Fruit fly (Drosophila melanogaster) whole organism, pupa: ENCODE results near the gene CG3748.
A peak's percentile ranks its signal among the peaks of the same experiment; 100 is the strongest.

Source experiments
- CG10348 ChIP-seq: fragments of 200-800 bp; sonication (Bioruptor generic); IDR thresholded peaks from 2 replicates; pipeline ENCODE4 v1.3.6; 2022; ENCODE audit warnings: missing biosample characterization, missing genetic modification characterization
- CG12605 ChIP-seq: fragments of 200-800 bp; sonication (Bioruptor generic); IDR thresholded peaks from 2 replicates; pipeline ENCODE4 v1.3.6; 2022; ENCODE audit warnings: missing biosample characterization, missing genetic modification characterization
- CG13204 ChIP-seq: fragments of 200-800 bp; sonication (Bioruptor generic); optimal IDR thresholded peaks from 2 replicates; lab custom pipeline; 2018; ENCODE audit warnings: missing biosample characterization, mild to moderate bottlenecking, missing genetic modification characterization, moderate library complexity
- CG14655 ChIP-seq: fragments of 200-800 bp; sonication (Bioruptor generic); optimal IDR thresholded peaks from 3 replicates; lab custom pipeline; 2017; ENCODE audit warnings: mild to moderate bottlenecking, missing biosample characterization, missing genetic modification reagents, missing genetic modification characterization
- CG15710 ChIP-seq: fragments of 200-800 bp; sonication (Bioruptor generic); optimal IDR thresholded peaks from 2 replicates; lab custom pipeline; 2018; ENCODE audit warnings: missing biosample characterization, mild to moderate bottlenecking, missing genetic modification characterization, moderate library complexity
- CG17806 ChIP-seq: fragments of 200-800 bp; sonication (Bioruptor generic); optimal IDR thresholded peaks from 2 replicates; lab custom pipeline; 2018; ENCODE audit warnings: missing biosample characterization, mild to moderate bottlenecking, missing genetic modification characterization, moderate library complexity
- CG32121 ChIP-seq: fragments of 200-800 bp; sonication (Bioruptor generic); IDR thresholded peaks from 2 replicates; pipeline ENCODE4 v1.3.6; 2022; ENCODE audit warnings: missing biosample characterization, missing genetic modification characterization
- CG34367 ChIP-seq: fragments of 200-800 bp; sonication (Bioruptor generic); optimal IDR thresholded peaks from 2 replicates; lab custom pipeline; 2018; ENCODE audit warnings: missing biosample characterization, mild to moderate bottlenecking, missing genetic modification characterization
- CG4496 ChIP-seq: fragments of 200-800 bp; sonication (Bioruptor generic); IDR thresholded peaks from 3 replicates; pipeline ENCODE4 v1.3.6; 2022; ENCODE audit warnings: missing biosample characterization, missing genetic modification characterization
- CG8159 ChIP-seq: fragments of 200-800 bp; sonication (Bioruptor generic); optimal IDR thresholded peaks from 3 replicates; lab custom pipeline; 2018; ENCODE audit warnings: missing biosample characterization, mild to moderate bottlenecking, missing genetic modification characterization, moderate library complexity
- CG8301 ChIP-seq: fragments of 200-800 bp; sonication (Bioruptor generic); optimal IDR thresholded peaks from 2 replicates; lab custom pipeline; 2018; ENCODE audit warnings: missing biosample characterization, mild to moderate bottlenecking, missing genetic modification characterization
- CG9948 ChIP-seq: fragments of 200-800 bp; sonication (Bioruptor generic); optimal IDR thresholded peaks from 2 replicates; lab custom pipeline; 2018; ENCODE audit warnings: missing biosample characterization, mild to moderate bottlenecking, missing genetic modification characterization, moderate library complexity
- D1 ChIP-seq: fragments of 200-800 bp; sonication (Bioruptor generic); optimal IDR thresholded peaks from 2 replicates; lab custom pipeline; 2018; ENCODE audit warnings: missing biosample characterization, mild to moderate bottlenecking, missing genetic modification characterization, moderate library complexity
- EcR ChIP-seq: fragments of 200-800 bp; sonication (Bioruptor generic); optimal IDR thresholded peaks from 3 replicates; lab custom pipeline; 2019; ENCODE audit warnings: missing biosample characterization, missing genetic modification characterization, mild to moderate bottlenecking, moderate library complexity, missing genetic modification reagents
- Ets98B ChIP-seq: fragments of 200-800 bp; sonication (Bioruptor generic); IDR thresholded peaks from 2 replicates; pipeline ENCODE4 v1.3.6; 2022; ENCODE audit warnings: missing biosample characterization, missing genetic modification characterization
- Pif1A ChIP-seq: fragments of 200-800 bp; sonication (Bioruptor generic); optimal IDR thresholded peaks from 3 replicates; lab custom pipeline; 2016; ENCODE audit warnings: missing biosample characterization, missing genetic modification characterization
- Pif1B ChIP-seq: fragments of 200-800 bp; sonication (Bioruptor generic); optimal IDR thresholded peaks from 3 replicates; lab custom pipeline; 2016; ENCODE audit warnings: missing biosample characterization, missing genetic modification characterization
- Snoo ChIP-seq: fragments of 200-800 bp; sonication (Bioruptor generic); optimal IDR thresholded peaks from 3 replicates; lab custom pipeline; 2017; ENCODE audit warnings: missing biosample characterization, mild to moderate bottlenecking, missing genetic modification characterization, inconsistent platforms
- fd96Ca ChIP-seq: fragments of 200-800 bp; sonication (Bioruptor generic); IDR thresholded peaks from 3 replicates; pipeline ENCODE4 v1.3.6; 2022; ENCODE audit warnings: missing biosample characterization, missing genetic modification characterization
- gl ChIP-seq: fragments of 200-800 bp; sonication (Bioruptor generic); optimal IDR thresholded peaks from 2 replicates; lab custom pipeline; 2018; ENCODE audit warnings: missing biosample characterization, mild to moderate bottlenecking, missing genetic modification characterization
- rn ChIP-seq: fragments of 200-800 bp; sonication (Bioruptor generic); IDR thresholded peaks from 2 replicates; pipeline ENCODE4 v1.3.6; 2022; ENCODE audit warnings: missing biosample characterization, missing genetic modification characterization

CG3748 gene

dm6 chr2L:9341960-9342359 is 672 bp upstream of the CG3748 start:
- TF ChIP-seq Pif1B (no peak), EcR (GFP tag; lab: Kevin White, UChicago) (no peak), rn (no peak), CG8301 (tag; lab: Kevin White, UChicago) (no peak), D1 (no peak), CG32121 (GFP tag; lab: Robert Waterston, UW) (no peak), CG34367 (tag; lab: Kevin White, UChicago) (no peak), CG14655 (GFP tag; lab: Kevin White, UChicago) (no peak), CG4496 (GFP tag; lab: Robert Waterston, UW) (no peak), CG15710 (no peak), Snoo (no peak), CG8159 (no peak), CG9948 (tag; lab: Kevin White, UChicago) (no peak)

dm6 chr2L:9349246-9349645 is 6.6 kb downstream of the CG3748 start, which contains the start of gene CG43350:
CG43350 (plus strand) TSS chr2L:9349546.
- TF ChIP-seq Pif1A (GFP tag; lab: Kevin White, UChicago) (no peak), CG9948 (tag; lab: Kevin White, UChicago) (no peak), CG8301 (tag; lab: Kevin White, UChicago) (no peak), Pif1B (no peak), Snoo (no peak), CG8159 (no peak), CG15710 (no peak), CG17806 (tag; lab: Kevin White, UChicago) (no peak), gl (tag; lab: Kevin White, UChicago) (no peak), CG14655 (GFP tag; lab: Kevin White, UChicago) (no peak), EcR (GFP tag; lab: Kevin White, UChicago) (no peak), D1 (no peak), CG32121 (GFP tag; lab: Robert Waterston, UW) (no peak), CG13204 (GFP tag; lab: Kevin White, UChicago) (no peak), CG4496 (GFP tag; lab: Robert Waterston, UW) (no peak), CG10348 (GFP tag; lab: Robert Waterston, UW) (no peak), CG34367 (tag; lab: Kevin White, UChicago) (no peak), CG12605 (GFP tag; lab: Robert Waterston, UW) (no peak), fd96Ca (GFP tag; lab: Robert Waterston, UW) (no peak), rn (no peak)

- no peak for TF ChIP-seq Snoo
- no peak for TF ChIP-seq D1
- no peak for TF ChIP-seq CG34367 (tag; lab: Kevin White, UChicago)
- TF ChIP-seq CG10348 (GFP tag; lab: Robert Waterston, UW), result no peak
- no peak for TF ChIP-seq EcR (GFP tag; lab: Kevin White, UChicago)
- TF ChIP-seq CG17806 (tag; lab: Kevin White, UChicago), result no peak
These were observed 7.5 kb downstream of the CG3748 start, which contains the start of gene CG13110 for dm6 chr2L:9350170-9350569. CG13110 (plus strand) TSS chr2L:9350470.

- no peak for TF ChIP-seq Pif1A (GFP tag; lab: Kevin White, UChicago)
- no peak for TF ChIP-seq CG9948 (tag; lab: Kevin White, UChicago)
- no peak for TF ChIP-seq CG12605 (GFP tag; lab: Robert Waterston, UW)
- TF ChIP-seq CG4496 (GFP tag; lab: Robert Waterston, UW), result no peak
- TF ChIP-seq rn, result no peak
- no peak for TF ChIP-seq CG32121 (GFP tag; lab: Robert Waterston, UW)
- no peak for TF ChIP-seq fd96Ca (GFP tag; lab: Robert Waterston, UW)
- TF ChIP-seq D1, result no peak
- no peak for TF ChIP-seq Snoo
These were observed 24.7 kb downstream of the CG3748 start, which contains the start of gene CG34181 for dm6 chr2L:9367340-9367739. CG34181 (plus strand) TSS chr2L:9367640.

dm6 chr2L:9369724-9370123 is 27.1 kb downstream of the CG3748 start:
- TF ChIP-seq CG4496 (GFP tag; lab: Robert Waterston, UW), result no peak
- no peak for TF ChIP-seq D1

dm6 chr2L:9377789-9378188 is 35.2 kb downstream of the CG3748 start:
- TF ChIP-seq CG12605 (GFP tag; lab: Robert Waterston, UW) (no peak), CG10348 (GFP tag; lab: Robert Waterston, UW) (0 out of 2 replicates have a peak, but pooled peaks have one; percentile 21)

dm6 chr2L:9386270-9386669 is 43.6 kb downstream of the CG3748 start:
- TF ChIP-seq Ets98B (GFP tag; lab: Robert Waterston, UW) (no peak), fd96Ca (GFP tag; lab: Robert Waterston, UW) (no peak), CG17806 (tag; lab: Kevin White, UChicago) (no peak), Pif1A (GFP tag; lab: Kevin White, UChicago) (no peak), Pif1B (no peak), Snoo (no peak), CG12605 (GFP tag; lab: Robert Waterston, UW) (no peak), D1 (no peak), CG34367 (tag; lab: Kevin White, UChicago) (no peak), CG32121 (GFP tag; lab: Robert Waterston, UW) (no peak), CG8159 (no peak), CG10348 (GFP tag; lab: Robert Waterston, UW) (no peak), CG8301 (tag; lab: Kevin White, UChicago) (no peak), EcR (GFP tag; lab: Kevin White, UChicago) (no peak), CG13204 (GFP tag; lab: Kevin White, UChicago) (no peak), CG14655 (GFP tag; lab: Kevin White, UChicago) (no peak), CG15710 (no peak), gl (tag; lab: Kevin White, UChicago) (no peak), rn (no peak), CG9948 (tag; lab: Kevin White, UChicago) (no peak)
